Fruit fly (Drosophila melanogaster): Measurements from ENCODE around the gene Pgant6.

DNA sequence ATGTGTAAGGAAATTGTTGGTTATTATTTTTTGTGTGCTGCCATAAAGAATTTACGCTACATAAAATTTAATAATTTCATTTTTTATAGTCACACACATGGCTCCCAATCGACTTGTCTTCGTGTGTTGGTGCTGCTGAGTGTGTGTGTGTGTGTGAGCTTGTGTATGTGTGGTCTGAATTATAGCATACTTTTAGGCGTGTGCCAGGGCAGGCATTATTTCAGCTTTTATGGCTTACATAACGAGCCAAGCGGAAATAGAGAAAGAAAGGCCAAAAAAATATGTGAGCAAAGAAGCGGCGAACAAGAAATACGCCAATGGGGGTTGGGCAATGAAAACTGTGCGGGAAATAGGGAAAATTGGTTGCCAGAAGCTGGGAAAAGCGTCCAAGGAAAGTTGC, 50.2 kb downstream of the Pgant6 start:
- TF ChIP-seq usp (GFP tag; optimal IDR thresholded peaks at IDR 0.05) (no peak), psq (optimal IDR thresholded peaks at IDR 0.05) (no peak)

Measured in whole organism.